Worm (Caenorhabditis elegans): Measurements from ENCODE around the gene F59F4.3.
A peak's percentile ranks its signal among the peaks of the same experiment; 100 is the strongest.

The F59F4.3 gene

DNA sequence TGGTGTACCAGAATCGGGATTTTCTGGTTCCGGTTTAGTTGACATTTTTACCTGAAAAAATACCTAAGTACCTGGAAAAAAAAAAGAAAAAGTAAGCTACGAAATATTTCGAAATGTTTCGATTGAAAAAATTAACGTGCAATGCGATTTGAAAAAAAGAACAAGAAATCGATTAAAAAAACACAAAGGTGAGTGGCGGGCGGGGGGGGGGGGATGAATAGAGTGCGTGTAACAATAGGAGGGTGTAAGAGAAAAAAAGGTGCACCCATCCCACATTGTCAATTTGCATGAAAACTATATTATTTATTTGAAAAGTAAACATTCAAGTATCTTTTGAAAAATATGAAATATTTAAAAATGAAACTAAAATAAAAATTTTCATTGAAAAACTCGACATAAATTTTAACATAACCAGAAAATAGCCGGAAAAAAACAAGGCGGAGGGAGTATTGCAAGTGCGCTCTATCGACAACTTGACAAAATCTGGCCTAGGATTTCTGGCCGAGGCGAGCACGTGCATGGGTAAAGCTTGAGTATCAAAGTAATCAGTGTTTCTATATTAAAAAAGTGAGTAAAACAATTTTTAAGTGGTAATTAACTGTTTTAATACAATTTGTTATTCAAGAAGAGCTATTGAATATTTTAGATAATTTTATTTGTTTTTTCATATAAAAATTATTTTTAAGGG lies 18.6 kb upstream of the F59F4.3 start, which contains the start of the genes csb-1 and F53H4.4 (continued):
- TF ChIP-seq dpl-1 (GFP tag; optimal IDR thresholded peaks at IDR 0.05), result no peak
- TF ChIP-seq B0019.2 (GFP tag; conservative IDR thresholded peaks at IDR 0.05), result no peak
- no peak for TF ChIP-seq B0261.1 (tag; optimal IDR thresholded peaks at IDR 0.05)
- TF ChIP-seq tbx-9 (tag; optimal IDR thresholded peaks at IDR 0.05; ENCODE audit: borderline replicate concordance), result no peak
- no peak for TF ChIP-seq C06A6.2 (GFP tag; conservative IDR thresholded peaks at IDR 0.05)
- TF ChIP-seq ztf-18 (tag; optimal IDR thresholded peaks at IDR 0.05), result peak; percentile 47
- TF ChIP-seq nhr-80 (tag; optimal IDR thresholded peaks at IDR 0.05), result peak; percentile 58
- TF ChIP-seq lin-40 (tag; optimal IDR thresholded peaks at IDR 0.05), result peak; percentile 55
- TF ChIP-seq ekl-4 (GFP tag; IDR thresholded peaks at IDR 0.05), result no peak
- TF ChIP-seq snpc-4 (GFP tag; optimal IDR thresholded peaks at IDR 0.05), result no peak
- TF ChIP-seq snpc-4 (tag; optimal IDR thresholded peaks at IDR 0.05), result peak in 3 of 4 experiments; percentile 35 to 48 (median 40)
- no peak for TF ChIP-seq attf-6 (GFP tag; IDR thresholded peaks at IDR 0.05)
- no peak for TF ChIP-seq lir-1 (GFP tag; conservative IDR thresholded peaks at IDR 0.05)
- TF ChIP-seq ceh-91 (GFP tag; IDR thresholded peaks at IDR 0.05), result no peak
- TF ChIP-seq let-607 (tag; optimal IDR thresholded peaks at IDR 0.05), result peak in 1 of 2 experiments; percentile 66
- TF ChIP-seq cebp-1 (GFP tag; IDR thresholded peaks at IDR 0.05), result no peak
- peak; percentile 58 for TF ChIP-seq cebp-1 (tag; optimal IDR thresholded peaks at IDR 0.05)
- TF ChIP-seq hmg-1.2 (GFP tag; IDR thresholded peaks at IDR 0.05), result no peak
- no peak for TF ChIP-seq nfya-1 (tag; optimal IDR thresholded peaks at IDR 0.05; ENCODE audit: borderline replicate concordance, insufficient read depth)
- TF ChIP-seq athp-1 (tag; optimal IDR thresholded peaks at IDR 0.05), result no peak
- TF ChIP-seq efl-1 (GFP tag; optimal IDR thresholded peaks at IDR 0.05), result no peak
- peak; percentile 96 for TF ChIP-seq mcd-1 (GFP tag; IDR thresholded peaks at IDR 0.05)
- no peak for TF ChIP-seq pbrm-1 (GFP tag; IDR thresholded peaks at IDR 0.05)
- TF ChIP-seq F39B2.1 (GFP tag; IDR thresholded peaks at IDR 0.05), result no peak
- no peak for TF ChIP-seq madf-6 (GFP tag; IDR thresholded peaks at IDR 0.05)
- TF ChIP-seq nhr-27 (tag; optimal IDR thresholded peaks at IDR 0.05), result no peak
- TF ChIP-seq ZK185.1 (tag; optimal IDR thresholded peaks at IDR 0.05; ENCODE audit: poor library complexity, severe bottlenecking), result peak; percentile 73
- TF ChIP-seq snpc-1.3 (tag; optimal IDR thresholded peaks at IDR 0.05; ENCODE audit: insufficient read depth), result no peak
- peak; percentile 43 for TF ChIP-seq ceh-27 (GFP tag; optimal IDR thresholded peaks at IDR 0.05)
- TF ChIP-seq F49E8.2 (tag; optimal IDR thresholded peaks at IDR 0.05; ENCODE audit: insufficient read depth), result no peak
- no peak for TF ChIP-seq nhr-179 (tag; optimal IDR thresholded peaks at IDR 0.05)
- no peak for TF ChIP-seq Y95B8A.8 (GFP tag; IDR thresholded peaks at IDR 0.05)
- TF ChIP-seq lin-35 (GFP tag; optimal IDR thresholded peaks at IDR 0.05), result peak in 1 of 3 experiments; percentile 46
- TF ChIP-seq egl-44 (GFP tag; IDR thresholded peaks at IDR 0.05), result no peak
- TF ChIP-seq dox-1 (GFP tag; IDR thresholded peaks at IDR 0.05), result peak; percentile 83
- TF ChIP-seq aptf-2 (GFP tag; conservative IDR thresholded peaks at IDR 0.05), result no peak
- TF ChIP-seq madf-10 (tag; optimal IDR thresholded peaks at IDR 0.05), result peak; percentile 25
- no peak for TF ChIP-seq sdz-38 (tag; optimal IDR thresholded peaks at IDR 0.05)

DNA sequence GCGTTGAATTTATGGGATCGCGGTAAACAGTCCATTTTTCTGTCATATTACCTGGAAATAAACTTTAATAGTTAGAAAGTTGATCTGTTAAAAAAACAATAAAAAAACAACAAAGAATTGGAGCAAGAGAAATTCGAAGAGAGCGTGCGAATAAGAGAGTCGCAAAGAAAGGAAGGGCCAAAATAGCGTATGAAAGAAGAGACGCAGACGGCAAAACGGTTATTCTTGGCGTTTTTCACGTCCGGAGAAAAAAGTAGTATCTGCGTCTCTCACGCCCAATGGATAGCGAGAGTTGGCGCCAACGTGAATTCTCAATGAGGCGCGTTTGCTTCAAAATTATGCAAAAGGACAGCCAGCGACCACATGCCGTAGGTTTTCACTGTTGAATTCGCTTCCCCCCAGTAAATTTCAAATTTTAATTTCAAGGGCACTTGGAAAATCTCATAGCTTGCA lies 13.2 kb upstream of the F59F4.3 start, which contains the start of gene F53H4.6:
TSS of gene F53H4.6 (minus strand) at position 51 of the 453 bp plus-strand sequence.
- 0 out of 2 replicates have a peak, but pooled peaks have one; percentile 10 for TF ChIP-seq pbrm-1 (GFP tag; IDR thresholded peaks at IDR 0.05)
- no peak for TF ChIP-seq efl-1 (GFP tag; optimal IDR thresholded peaks at IDR 0.05)
- TF ChIP-seq lin-40 (tag; optimal IDR thresholded peaks at IDR 0.05), result peak; percentile 28
- no peak for TF ChIP-seq T26A5.8 (tag; optimal IDR thresholded peaks at IDR 0.05)
- no peak for TF ChIP-seq tlf-1 (GFP tag; optimal IDR thresholded peaks at IDR 0.05)
- no peak for TF ChIP-seq ceh-27 (GFP tag; optimal IDR thresholded peaks at IDR 0.05)
- TF ChIP-seq ztf-18 (tag; optimal IDR thresholded peaks at IDR 0.05), result peak; percentile 21
- TF ChIP-seq attf-3 (GFP tag; conservative IDR thresholded peaks at IDR 0.05), result peak; percentile 54; the same call in 1 of the 2 replicates
- TF ChIP-seq Y79H2A.3 (GFP tag; conservative IDR thresholded peaks at IDR 0.05), result no peak
- TF ChIP-seq hmg-1.2 (GFP tag; IDR thresholded peaks at IDR 0.05), result peak; percentile 90
- no peak for TF ChIP-seq nhr-179 (tag; optimal IDR thresholded peaks at IDR 0.05)
- no peak for TF ChIP-seq ets-4 (GFP tag; optimal IDR thresholded peaks at IDR 0.05)
- TF ChIP-seq mcd-1 (GFP tag; IDR thresholded peaks at IDR 0.05), result peak; percentile 87
- TF ChIP-seq attf-5 (GFP tag; optimal IDR thresholded peaks at IDR 0.05), result peak; percentile 23
- no peak for TF ChIP-seq ccch-3 (GFP tag; optimal IDR thresholded peaks at IDR 0.05)
- TF ChIP-seq lin-35 (GFP tag; optimal IDR thresholded peaks at IDR 0.05), result no peak
